Fruit fly (Drosophila melanogaster) whole organism, wandering third instar larva: ENCODE data around the gene Jon66Cii.

Experiments used
- Dif ChIP-seq: fragments of 200-275, 200-300 bp; sonication (Bioruptor generic); optimal IDR thresholded peaks from 2 replicates; lab custom pipeline; 2018; ENCODE audit warnings: missing biosample characterization, missing genetic modification characterization; ENCODE audit not compliant: partially characterized antibody
- HLH106 ChIP-seq: fragments of 200-800 bp; optimal IDR thresholded peaks from 3 replicates; lab custom pipeline; 2019; ENCODE audit warnings: missing biosample characterization, mild to moderate bottlenecking, missing genetic modification characterization, moderate library complexity
- Hnf4 ChIP-seq: fragments of 200-800 bp; sonication (Bioruptor generic); optimal IDR thresholded peaks from 2 replicates; lab custom pipeline; 2016; ENCODE audit warnings: missing biosample characterization, mild to moderate bottlenecking, missing genetic modification characterization
- Jra ChIP-seq: sonication (Bioruptor generic); optimal IDR thresholded peaks from 2 replicates; lab custom pipeline; 2016; ENCODE audit warnings: missing biosample characterization, missing genetic modification characterization
- Myc ChIP-seq: fragments of >200 bp; optimal IDR thresholded peaks from 2 replicates; lab custom pipeline; 2017
- OdsH ChIP-seq: fragments of 200-800 bp; sonication (Bioruptor generic); optimal IDR thresholded peaks from 2 replicates; lab custom pipeline; 2016; ENCODE audit warnings: missing biosample characterization, mild to moderate bottlenecking, missing genetic modification characterization
- Vsx2 ChIP-seq: fragments of 200-300, 225-300 bp; sonication (Bioruptor generic); optimal IDR thresholded peaks from 2 replicates; lab custom pipeline; 2018; ENCODE audit warnings: missing biosample characterization, missing genetic modification characterization; ENCODE audit not compliant: partially characterized antibody
- dl ChIP-seq, 2 experiments: fragments of 175-275, 200-275 bp in 1 of 2; fragments of 200-275 bp in 1 of 2; sonication (Bioruptor generic); optimal IDR thresholded peaks; lab custom pipeline; 2018; ENCODE audit warnings: mild to moderate bottlenecking in 2 of 2, missing biosample characterization in 2 of 2, missing genetic modification characterization in 2 of 2, moderate library complexity in 2 of 2; ENCODE audit not compliant: partially characterized antibody in 2 of 2, insufficient read depth in 1 of 2
- dmrt93B ChIP-seq: fragments of 200-800 bp; sonication (Bioruptor generic); optimal IDR thresholded peaks from 2 replicates; lab custom pipeline; 2018; ENCODE audit warnings: missing biosample characterization, mild to moderate bottlenecking, missing genetic modification characterization
- lola ChIP-seq: fragments of >200 bp; optimal IDR thresholded peaks from 2 replicates; lab custom pipeline; 2017; ENCODE audit warnings: missing biosample characterization, missing genetic modification characterization
- pan ChIP-seq: fragments of >200 bp; optimal IDR thresholded peaks from 2 replicates; lab custom pipeline; 2017

dm6 chr3L:8441745-8442575, 48.5 kb upstream of the Jon66Cii start, which contains the start of gene Unr:
- TF ChIP-seq Myc (lab: Kevin White, UChicago): no peak
- peak; percentile 72 for TF ChIP-seq Jra (GFP tag; lab: Kevin White, UChicago)
- TF ChIP-seq OdsH (GFP tag; lab: Kevin White, UChicago): peak; percentile 76
- TF ChIP-seq dl (GFP tag; optimal IDR thresholded peaks at IDR 0.05; lab: Kevin White, UChicago; ENCODE audit: insufficient read depth in 1 of 2, partially characterized antibody in 2 of 2): no peak
- TF ChIP-seq pan (lab: Kevin White, UChicago): no peak
- TF ChIP-seq dmrt93B (GFP tag; lab: Kevin White, UChicago): peak; percentile 44
- no peak for TF ChIP-seq lola (GFP tag; lab: Kevin White, UChicago)
- TF ChIP-seq HLH106 (tag; lab: Kevin White, UChicago): peak; percentile 75
- TF ChIP-seq Vsx2 (GFP tag; lab: Kevin White, UChicago): no peak
- TF ChIP-seq Hnf4 (GFP tag; lab: Kevin White, UChicago): peak; percentile 91
- no peak for TF ChIP-seq Dif (GFP tag; lab: Kevin White, UChicago)
